Worm (Caenorhabditis elegans): Measurements from ENCODE around the gene ttr-20.

The ttr-20 gene

ce11 chrIV:4236025-4236407, 10.6 kb upstream of the ttr-20 start:
- TF ChIP-seq lsy-12 (tag; optimal IDR thresholded peaks at IDR 0.05): no peak
- TF ChIP-seq sea-2 (GFP tag; optimal IDR thresholded peaks at IDR 0.05): no peak
- no peak for TF ChIP-seq egl-5 (tag; optimal IDR thresholded peaks at IDR 0.05)
- TF ChIP-seq ztf-4 (tag; optimal IDR thresholded peaks at IDR 0.05): no peak
- no peak for TF ChIP-seq fos-1 (tag; optimal IDR thresholded peaks at IDR 0.05)
- no peak for TF ChIP-seq elt-3 (tag; optimal IDR thresholded peaks at IDR 0.05)
- no peak for TF ChIP-seq pqm-1 (tag; optimal IDR thresholded peaks at IDR 0.05)
- no peak for TF ChIP-seq nhr-76 (tag; optimal IDR thresholded peaks at IDR 0.05)
- no peak for TF ChIP-seq nhr-25 (tag; optimal IDR thresholded peaks at IDR 0.05)
- no peak for TF ChIP-seq zag-1 (tag; optimal IDR thresholded peaks at IDR 0.05)
- no peak for TF ChIP-seq ceh-28 (tag; optimal IDR thresholded peaks at IDR 0.05)
- no peak for TF ChIP-seq hmg-11 (tag; optimal IDR thresholded peaks at IDR 0.05)
- no peak for TF ChIP-seq nhr-12 (tag; optimal IDR thresholded peaks at IDR 0.05)
- TF ChIP-seq fkh-2 (tag; optimal IDR thresholded peaks at IDR 0.05): no peak
- TF ChIP-seq fkh-10 (GFP tag; optimal IDR thresholded peaks at IDR 0.05): no peak
- TF ChIP-seq nhr-23 (tag; optimal IDR thresholded peaks at IDR 0.05): no peak
- no peak for TF ChIP-seq mml-1 (tag; optimal IDR thresholded peaks at IDR 0.05)

ce11 chrIV:4236671-4237070, 9.9 kb upstream of the ttr-20 start:
- no peak for TF ChIP-seq lin-15B (tag; optimal IDR thresholded peaks at IDR 0.05)
- no peak for TF ChIP-seq daf-12 (tag; optimal IDR thresholded peaks at IDR 0.05)
- TF ChIP-seq R02D3.7 (tag; optimal IDR thresholded peaks at IDR 0.05): no peak
- TF ChIP-seq tbx-2 (tag; optimal IDR thresholded peaks at IDR 0.05): peak; percentile 46
- no peak for TF ChIP-seq hmg-11 (tag; optimal IDR thresholded peaks at IDR 0.05)
- no peak for TF ChIP-seq nhr-43 (tag; optimal IDR thresholded peaks at IDR 0.05; ENCODE audit: poor library complexity, severe bottlenecking)
- TF ChIP-seq nhr-23 (tag; optimal IDR thresholded peaks at IDR 0.05): no peak
- no peak for TF ChIP-seq fkh-2 (tag; optimal IDR thresholded peaks at IDR 0.05)
- peak in 1 of 3 experiments; percentile 93 for TF ChIP-seq elt-3 (tag; optimal IDR thresholded peaks at IDR 0.05)
- peak; percentile 90 for TF ChIP-seq ama-1 (optimal IDR thresholded peaks at IDR 0.05)
- TF ChIP-seq elt-1 (tag; optimal IDR thresholded peaks at IDR 0.05): no peak
- TF ChIP-seq ceh-9 (tag; optimal IDR thresholded peaks at IDR 0.05): no peak
- TF ChIP-seq jun-1 (tag; optimal IDR thresholded peaks at IDR 0.05): no peak
- TF ChIP-seq lin-39 (tag; optimal IDR thresholded peaks at IDR 0.05): no peak
- TF ChIP-seq nhr-25 (tag; optimal IDR thresholded peaks at IDR 0.05): peak; percentile 68
- TF ChIP-seq ceh-82 (tag; optimal IDR thresholded peaks at IDR 0.05): no peak
- no peak for TF ChIP-seq nhr-12 (tag; optimal IDR thresholded peaks at IDR 0.05)
- peak; percentile 55 for TF ChIP-seq nhr-77 (tag; optimal IDR thresholded peaks at IDR 0.05)
- peak; percentile 18 for TF ChIP-seq nfya-1 (tag; optimal IDR thresholded peaks at IDR 0.05; ENCODE audit: insufficient read depth)

ce11 chrIV:4243830-4244406, 2.7 kb upstream of the ttr-20 start:
- TF ChIP-seq R02D3.7 (tag; optimal IDR thresholded peaks at IDR 0.05): no peak
- no peak for TF ChIP-seq ZK546.5 (tag; optimal IDR thresholded peaks at IDR 0.05)
- TF ChIP-seq elt-2 (tag; optimal IDR thresholded peaks at IDR 0.05): no peak
- no peak for TF ChIP-seq elt-3 (tag; optimal IDR thresholded peaks at IDR 0.05)
- no peak for TF ChIP-seq nhr-76 (tag; optimal IDR thresholded peaks at IDR 0.05)
- TF ChIP-seq lsy-12 (tag; optimal IDR thresholded peaks at IDR 0.05): no peak
- no peak for TF ChIP-seq nhr-28 (tag; optimal IDR thresholded peaks at IDR 0.05)
- no peak for TF ChIP-seq nhr-12 (tag; optimal IDR thresholded peaks at IDR 0.05)
- TF ChIP-seq unc-62 (GFP tag; optimal IDR thresholded peaks at IDR 0.05): no peak
- TF ChIP-seq ztf-11 (tag; optimal IDR thresholded peaks at IDR 0.05): no peak
- TF ChIP-seq zag-1 (tag; optimal IDR thresholded peaks at IDR 0.05): no peak
- no peak for TF ChIP-seq lin-39 (tag; optimal IDR thresholded peaks at IDR 0.05)
- no peak for TF ChIP-seq ceh-16 (tag; optimal IDR thresholded peaks at IDR 0.05)

- peak; percentile 15 for TF ChIP-seq egl-5 (tag; optimal IDR thresholded peaks at IDR 0.05)
- TF ChIP-seq nhr-23 (tag; optimal IDR thresholded peaks at IDR 0.05): no peak
These were observed 2.1 kb upstream of the ttr-20 start, which contains the start of gene col-34 for ce11 chrIV:4244510-4244909. Gene col-34 (minus strand): TSS chrIV:4244610.

Measured in whole organism, L3 larva.